Worm (Caenorhabditis elegans) whole organism, L2 larva: Measurements from ENCODE around the gene dap-3.

Experiments used
- ama-1 ChIP-seq: fragments of 150-350 bp; optimal IDR thresholded peaks from 2 replicates; lab custom pipeline; 2018; ENCODE audit warnings: inconsistent platforms
- lsy-2 ChIP-seq, 2 experiments: fragments of 150-350 bp in 1 of 2; sonication (generic microtip) in 1 of 2; optimal IDR thresholded peaks; 2 replicates each; lab custom pipeline; 2014 to 2017; ENCODE audit warnings: missing biosample characterization in 2 of 2, missing genetic modification characterization in 2 of 2
- mbf-1 ChIP-seq: sonication (generic microtip); optimal IDR thresholded peaks from 2 replicates; lab custom pipeline; 2017; ENCODE audit warnings: missing biosample characterization, missing genetic modification characterization
- nhr-12 ChIP-seq: fragments of 150-350 bp; optimal IDR thresholded peaks from 2 replicates; lab custom pipeline; 2014; ENCODE audit warnings: missing biosample characterization, missing genetic modification characterization
- unc-62 ChIP-seq: fragments of 150-350 bp; optimal IDR thresholded peaks from 2 replicates; lab custom pipeline; 2014; ENCODE audit warnings: missing biosample characterization, missing genetic modification reagents, missing genetic modification characterization
- ztf-11 ChIP-seq: sonication (generic microtip); optimal IDR thresholded peaks from 2 replicates; lab custom pipeline; 2017; ENCODE audit warnings: missing biosample characterization, missing genetic modification characterization

DNA sequence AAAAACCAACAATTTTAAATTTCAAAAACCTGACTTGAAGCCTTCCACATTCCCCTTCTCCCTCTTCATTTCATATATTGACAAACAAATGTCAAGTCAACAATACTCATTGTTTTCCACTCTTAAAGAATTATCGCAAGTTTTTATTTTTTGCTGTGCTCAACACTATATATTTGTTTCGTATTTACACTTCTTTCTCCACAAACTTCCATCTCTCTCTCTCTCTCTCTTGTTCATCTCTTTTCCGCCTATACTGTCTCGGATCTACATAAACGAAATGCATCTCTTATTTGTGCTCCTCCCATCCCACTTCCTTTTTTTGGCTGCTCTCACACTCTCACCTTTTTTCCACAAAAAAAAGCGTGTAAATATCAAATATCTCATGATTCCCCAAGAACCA lies 31.8 kb downstream of the dap-3 start, which contains the start of gene C14A4.12:
- TF ChIP-seq lsy-2 (tag; optimal IDR thresholded peaks at IDR 0.05; lab: Kevin White, UChicago) (no peak), nhr-12 (no peak), unc-62 (GFP tag; lab: Kevin White, UChicago) (no peak), mbf-1 (tag; lab: Kevin White, UChicago) (no peak), ama-1 (lab: Kevin White, UChicago) (no peak), ztf-11 (tag; lab: Kevin White, UChicago) (no peak)
